Worm (Caenorhabditis elegans) whole organism, late embryonic: ENCODE results near the gene C14A6.13.

Experiments
- C08G9.2 ChIP-seq: sonication (generic microtip); optimal IDR thresholded peaks from 2 replicates; lab custom pipeline; 2016; ENCODE audit warnings: mild to moderate bottlenecking, missing genetic modification characterization, moderate library complexity, missing compliant biosample characterization
- C38D4.7 ChIP-seq: fragments of 200-800 bp; sonication (Bioruptor generic); optimal IDR thresholded peaks from 2 replicates; lab custom pipeline; 2018; ENCODE audit warnings: mild to moderate bottlenecking, missing genetic modification characterization, moderate library complexity, missing compliant biosample characterization
- ahr-1 ChIP-seq: sonication (generic microtip); optimal IDR thresholded peaks from 2 replicates; lab custom pipeline; 2016; ENCODE audit warnings: missing genetic modification characterization, missing compliant biosample characterization
- ama-1 ChIP-seq: fragments of 150-350 bp; optimal IDR thresholded peaks from 2 replicates; lab custom pipeline; 2014
- ceh-18 ChIP-seq: sonication (generic microtip); optimal IDR thresholded peaks from 2 replicates; lab custom pipeline; 2016; ENCODE audit warnings: missing genetic modification characterization, missing compliant biosample characterization
- ceh-19 ChIP-seq: fragments of 200-800 bp; sonication (Bioruptor generic); optimal IDR thresholded peaks from 2 replicates; lab custom pipeline; 2018; ENCODE audit warnings: mild to moderate bottlenecking, missing genetic modification characterization, missing compliant biosample characterization
- ceh-2 ChIP-seq: sonication (generic microtip); optimal IDR thresholded peaks from 2 replicates; lab custom pipeline; 2016; ENCODE audit warnings: missing genotype, missing genetic modification characterization, missing compliant biosample characterization
- ceh-24 ChIP-seq: sonication (generic microtip); optimal IDR thresholded peaks from 2 replicates; lab custom pipeline; 2016; ENCODE audit warnings: mild to moderate bottlenecking, missing genetic modification characterization, missing compliant biosample characterization
- ceh-30 ChIP-seq: fragments of 150-350 bp; optimal IDR thresholded peaks from 2 replicates; lab custom pipeline; 2014; ENCODE audit warnings: missing biosample characterization, missing genetic modification characterization
- ceh-45 ChIP-seq: fragments of 200-800 bp; sonication (Bioruptor generic); IDR thresholded peaks from 2 replicates; pipeline ENCODE4 v1.3.6; 2022; ENCODE audit warnings: missing genetic modification reagents, missing genetic modification characterization, missing compliant biosample characterization
- ceh-48 ChIP-seq: sonication (generic microtip); optimal IDR thresholded peaks from 2 replicates; lab custom pipeline; 2016; ENCODE audit warnings: missing genetic modification characterization, inconsistent platforms, missing compliant biosample characterization
- ceh-6 ChIP-seq: fragments of 200-800 bp; sonication (Bioruptor generic); optimal IDR thresholded peaks from 2 replicates; lab custom pipeline; 2018; ENCODE audit warnings: mild to moderate bottlenecking, missing genetic modification characterization, missing compliant biosample characterization
- ceh-9 ChIP-seq: sonication (generic microtip); optimal IDR thresholded peaks from 2 replicates; lab custom pipeline; 2016; ENCODE audit warnings: mild to moderate bottlenecking, missing genetic modification characterization, inconsistent platforms, missing compliant biosample characterization
- dmd-4 ChIP-seq: sonication (generic microtip); optimal IDR thresholded peaks from 2 replicates; lab custom pipeline; 2016; ENCODE audit warnings: borderline replicate concordance, missing genetic modification characterization, missing compliant biosample characterization
- dve-1 ChIP-seq: sonication (generic microtip); optimal IDR thresholded peaks from 2 replicates; lab custom pipeline; 2017; ENCODE audit warnings: antibody characterized with exemption, mild to moderate bottlenecking, missing genetic modification characterization, missing compliant biosample characterization
- elt-2 ChIP-seq: sonication (generic microtip); optimal IDR thresholded peaks from 2 replicates; lab custom pipeline; 2016; ENCODE audit warnings: missing genetic modification reagents, missing genetic modification characterization, missing compliant biosample characterization
- elt-4 ChIP-seq: sonication (generic microtip); optimal IDR thresholded peaks from 2 replicates; lab custom pipeline; 2016; ENCODE audit warnings: missing genetic modification characterization, missing compliant biosample characterization
- fkh-10 ChIP-seq: fragments of 150-350 bp; optimal IDR thresholded peaks from 2 replicates; lab custom pipeline; 2014; ENCODE audit warnings: missing biosample characterization, missing genetic modification reagents, missing genetic modification characterization
- fkh-6 ChIP-seq: sonication (generic microtip); optimal IDR thresholded peaks from 2 replicates; lab custom pipeline; 2016; ENCODE audit warnings: missing genetic modification characterization, missing compliant biosample characterization
- gmeb-2 ChIP-seq: sonication (generic microtip); optimal IDR thresholded peaks from 2 replicates; lab custom pipeline; 2016; ENCODE audit warnings: missing genetic modification characterization, inconsistent platforms, missing compliant biosample characterization
- hlh-13 ChIP-seq: fragments of 200-800 bp; sonication (Bioruptor generic); optimal IDR thresholded peaks from 2 replicates; lab custom pipeline; 2018; ENCODE audit warnings: mild to moderate bottlenecking, missing genetic modification characterization, missing compliant biosample characterization
- hlh-15 ChIP-seq: sonication (generic microtip); optimal IDR thresholded peaks from 2 replicates; lab custom pipeline; 2016; ENCODE audit warnings: missing genetic modification characterization, missing compliant biosample characterization
- hlh-30 ChIP-seq: sonication (generic microtip); optimal IDR thresholded peaks from 2 replicates; lab custom pipeline; 2017; ENCODE audit warnings: antibody characterized with exemption, missing genetic modification characterization, missing compliant biosample characterization; ENCODE audit not compliant: insufficient read depth
- lim-6 ChIP-seq: sonication (generic microtip); optimal IDR thresholded peaks from 2 replicates; lab custom pipeline; 2016; ENCODE audit warnings: missing genetic modification characterization, missing compliant biosample characterization
- madf-2 ChIP-seq: sonication (generic microtip); optimal IDR thresholded peaks from 2 replicates; lab custom pipeline; 2017; ENCODE audit warnings: missing genetic modification characterization, missing compliant biosample characterization
- nfya-1 ChIP-seq: sonication (generic microtip); optimal IDR thresholded peaks from 2 replicates; lab custom pipeline; 2017; ENCODE audit warnings: missing genetic modification characterization, mild to moderate bottlenecking, missing compliant biosample characterization, antibody characterized with exemption, moderate library complexity
- npax-4 ChIP-seq: sonication (generic microtip); optimal IDR thresholded peaks from 2 replicates; lab custom pipeline; 2016; ENCODE audit warnings: missing genetic modification characterization, missing compliant biosample characterization
- odd-2 ChIP-seq: sonication (generic microtip); optimal IDR thresholded peaks from 2 replicates; lab custom pipeline; 2017; ENCODE audit warnings: antibody characterized with exemption, mild to moderate bottlenecking, missing genetic modification characterization, missing compliant biosample characterization
- pat-9 ChIP-seq: fragments of 200-800 bp; sonication (Bioruptor generic); optimal IDR thresholded peaks from 2 replicates; lab custom pipeline; 2018; ENCODE audit warnings: mild to moderate bottlenecking, missing genetic modification characterization, moderate library complexity, missing compliant biosample characterization
- pha-2 ChIP-seq: sonication (generic microtip); optimal IDR thresholded peaks from 2 replicates; lab custom pipeline; 2017; ENCODE audit warnings: mild to moderate bottlenecking, missing genetic modification characterization, missing compliant biosample characterization
- pha-4 ChIP-seq: fragments of 150-350 bp; optimal IDR thresholded peaks from 2 replicates; lab custom pipeline; 2018; ENCODE audit warnings: missing biosample characterization, missing genetic modification reagents, missing genetic modification characterization
- pqm-1 ChIP-seq: sonication (generic microtip); optimal IDR thresholded peaks from 2 replicates; lab custom pipeline; 2016; ENCODE audit warnings: missing genetic modification characterization, missing compliant biosample characterization
- pros-1 ChIP-seq: fragments of 150-350 bp; optimal IDR thresholded peaks from 2 replicates; lab custom pipeline; 2014; ENCODE audit warnings: missing biosample characterization, missing genetic modification reagents, missing genetic modification characterization
- ref-2 ChIP-seq: sonication (generic microtip); optimal IDR thresholded peaks from 2 replicates; lab custom pipeline; 2016; ENCODE audit warnings: missing genetic modification characterization, missing compliant biosample characterization
- sdc-2 ChIP-seq: sonication (generic microtip); optimal IDR thresholded peaks from 2 replicates; lab custom pipeline; 2016; ENCODE audit warnings: missing genotype, missing genetic modification characterization, missing compliant biosample characterization
- sox-2 ChIP-seq: fragments of 200-800 bp; sonication (Bioruptor generic); IDR thresholded peaks from 2 replicates; pipeline ENCODE4 v1.3.6; 2022; ENCODE audit warnings: missing genetic modification reagents, missing genetic modification characterization, missing compliant biosample characterization
- sox-4 ChIP-seq: sonication (generic microtip); optimal IDR thresholded peaks from 2 replicates; lab custom pipeline; 2017; ENCODE audit warnings: mild to moderate bottlenecking, missing genetic modification characterization, inconsistent platforms, missing compliant biosample characterization
- tbx-2 ChIP-seq: sonication (generic microtip); optimal IDR thresholded peaks from 2 replicates; lab custom pipeline; 2016; ENCODE audit warnings: missing genetic modification characterization, missing compliant biosample characterization
- tbx-7 ChIP-seq: sonication (generic microtip); optimal IDR thresholded peaks from 2 replicates; lab custom pipeline; 2016; ENCODE audit warnings: missing genotype, missing genetic modification characterization, missing compliant biosample characterization
- ttx-3 ChIP-seq: sonication (generic microtip); optimal IDR thresholded peaks from 2 replicates; lab custom pipeline; 2016; ENCODE audit warnings: missing genetic modification reagents, missing genetic modification characterization, missing compliant biosample characterization
- unc-55 ChIP-seq: sonication (generic microtip); optimal IDR thresholded peaks from 2 replicates; lab custom pipeline; 2017; ENCODE audit warnings: missing biosample characterization, missing genetic modification reagents, missing genetic modification characterization
- ztf-16 ChIP-seq: sonication (generic microtip); optimal IDR thresholded peaks from 2 replicates; lab custom pipeline; 2017; ENCODE audit warnings: missing genetic modification characterization, missing compliant biosample characterization

C14A6.13 gene

DNA sequence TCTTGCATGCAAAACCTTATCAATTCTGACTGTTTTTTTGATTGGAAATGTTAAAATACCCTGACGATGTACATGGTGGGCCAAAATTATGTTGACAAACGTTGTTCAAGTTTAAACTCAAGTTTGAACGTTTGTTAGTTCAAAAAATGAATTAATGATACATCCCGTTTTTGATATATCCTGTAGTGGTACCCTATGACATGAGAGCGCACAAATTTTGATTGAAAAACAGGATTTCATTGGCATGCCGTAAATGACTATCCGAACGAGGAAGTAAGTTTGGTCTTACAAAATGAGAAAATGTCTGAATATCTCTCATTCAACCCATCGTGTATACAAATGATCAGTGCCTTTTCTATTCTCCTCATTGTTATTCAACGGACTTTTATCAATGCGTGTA is 20.0 kb downstream of the C14A6.13 start, which contains the start of gene Y37H2A.11:
Gene Y37H2A.11, plus strand, starts transcription at position 301 of the 400 bp plus-strand sequence.
- TF ChIP-seq ref-2 (tag; lab: Kevin White, UChicago): no peak

DNA sequence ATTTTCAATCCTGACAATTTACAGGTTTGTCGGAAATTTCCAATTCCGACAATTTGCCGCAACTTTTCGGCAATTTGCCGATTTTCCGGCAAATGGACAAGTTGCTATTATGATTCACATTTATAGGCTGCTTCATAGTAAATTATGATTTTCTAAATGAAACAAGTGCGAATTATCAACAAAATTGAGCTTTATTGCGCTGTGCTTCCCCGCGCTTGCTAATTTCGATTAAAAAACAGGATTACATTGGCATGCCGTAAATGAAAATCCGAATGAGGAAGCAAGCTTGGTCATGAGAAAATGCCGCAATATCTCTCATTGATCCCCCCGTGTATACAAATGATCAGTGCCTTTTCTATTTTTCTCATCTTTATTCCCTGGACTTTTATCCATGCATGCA is 22.4 kb downstream of the C14A6.13 start, which contains the start of gene Y37H2A.10:
Gene Y37H2A.10, plus strand, starts transcription at position 301 of the 400 bp plus-strand sequence.
- TF ChIP-seq elt-4 (tag; lab: Kevin White, UChicago) (no peak), ceh-2 (no peak), lim-6 (no peak), tbx-7 (tag; lab: Kevin White, UChicago) (no peak), dve-1 (tag; lab: Kevin White, UChicago) (no peak), fkh-10 (no peak), ceh-30 (tag; lab: Kevin White, UChicago) (no peak), npax-4 (tag; lab: Kevin White, UChicago) (no peak), pqm-1 (tag; lab: Kevin White, UChicago) (no peak), ceh-9 (tag; lab: Kevin White, UChicago) (no peak), pros-1 (tag; lab: Kevin White, UChicago) (no peak), nfya-1 (tag; lab: Kevin White, UChicago) (no peak), ceh-48 (tag; lab: Kevin White, UChicago) (no peak), ceh-24 (tag; lab: Kevin White, UChicago) (no peak), ttx-3 (tag; lab: Kevin White, UChicago) (no peak), ceh-19 (GFP tag; lab: Kevin White, UChicago) (no peak), ceh-6 (GFP tag; lab: Kevin White, UChicago) (no peak), hlh-30 (tag; lab: Kevin White, UChicago) (no peak), pha-2 (tag; lab: Kevin White, UChicago) (no peak), odd-2 (tag; lab: Kevin White, UChicago) (no peak)

DNA sequence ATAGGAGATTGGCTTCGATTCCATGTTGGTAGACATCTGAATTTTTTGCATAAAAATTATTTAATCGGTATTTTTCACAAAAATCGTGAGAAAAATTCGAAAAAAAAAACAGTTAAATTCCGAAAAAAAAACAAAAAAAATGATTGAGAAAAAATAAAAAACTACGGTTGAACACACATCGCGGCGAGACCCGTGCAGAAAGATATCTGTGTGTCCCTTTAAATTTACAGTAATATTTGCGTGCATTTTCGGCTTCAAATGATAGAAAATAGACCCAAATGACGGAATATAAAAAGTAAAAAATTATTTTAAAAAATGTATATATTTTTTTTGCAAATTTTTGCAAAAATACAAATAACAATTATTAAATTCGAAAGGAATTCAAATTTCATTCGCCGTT is 23.4 kb downstream of the C14A6.13 start:
- TF ChIP-seq gmeb-2 (tag; lab: Kevin White, UChicago): no peak
- TF ChIP-seq C38D4.7: no peak
- no peak for TF ChIP-seq tbx-2 (tag; lab: Kevin White, UChicago)
- TF ChIP-seq tbx-7 (tag; lab: Kevin White, UChicago): no peak
- TF ChIP-seq ceh-2: no peak
- no peak for TF ChIP-seq sox-2 (GFP tag; lab: Robert Waterston, UW)
- TF ChIP-seq pat-9 (tag; lab: Kevin White, UChicago): no peak
- no peak for TF ChIP-seq C08G9.2
- TF ChIP-seq ceh-30 (tag; lab: Kevin White, UChicago): no peak
- no peak for TF ChIP-seq pros-1 (tag; lab: Kevin White, UChicago)
- TF ChIP-seq ztf-16 (tag; lab: Kevin White, UChicago): no peak
- no peak for TF ChIP-seq odd-2 (tag; lab: Kevin White, UChicago)
- no peak for TF ChIP-seq hlh-13 (GFP tag; lab: Kevin White, UChicago)
- no peak for TF ChIP-seq ceh-45 (GFP tag; lab: Robert Waterston, UW)
- no peak for TF ChIP-seq elt-2 (tag; lab: Kevin White, UChicago)
- no peak for TF ChIP-seq sox-4 (tag; lab: Kevin White, UChicago)

DNA sequence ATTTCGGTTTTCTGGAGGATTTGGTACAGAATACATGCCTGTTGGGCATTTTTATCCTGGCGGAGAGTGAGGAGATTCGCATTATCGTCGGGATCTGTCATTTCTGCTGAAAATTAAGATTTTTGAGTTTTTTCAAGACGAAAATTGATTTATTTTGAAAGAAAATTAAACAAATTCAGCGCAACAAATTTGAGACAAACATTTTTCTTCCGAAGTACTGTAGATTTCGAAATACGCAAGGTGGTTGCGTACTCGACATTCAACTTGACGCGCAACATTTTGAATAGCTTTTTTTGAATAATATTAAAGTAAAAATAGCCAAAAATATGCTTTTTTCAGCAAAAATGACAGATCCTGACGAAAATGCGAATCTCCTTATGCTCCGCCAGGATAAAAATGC is 26.8 kb downstream of the C14A6.13 start, which contains the start of gene Y37H2A.7:
Gene Y37H2A.7, minus strand, starts transcription at position 101 of the 400 bp plus-strand sequence.
- no peak for TF ChIP-seq ceh-6 (GFP tag; lab: Kevin White, UChicago)
- TF ChIP-seq pat-9 (tag; lab: Kevin White, UChicago): no peak
- TF ChIP-seq ahr-1 (tag; lab: Kevin White, UChicago): no peak
- TF ChIP-seq fkh-6 (tag; lab: Kevin White, UChicago): no peak
- TF ChIP-seq pha-2 (tag; lab: Kevin White, UChicago): no peak
- TF ChIP-seq fkh-10: no peak
- TF ChIP-seq ama-1 (lab: Kevin White, UChicago): no peak
- no peak for TF ChIP-seq unc-55 (GFP tag; lab: Kevin White, UChicago)
- no peak for TF ChIP-seq sdc-2 (tag; lab: Kevin White, UChicago)
- no peak for TF ChIP-seq dmd-4 (tag; lab: Kevin White, UChicago)
- TF ChIP-seq npax-4 (tag; lab: Kevin White, UChicago): no peak
- TF ChIP-seq madf-2: no peak
- TF ChIP-seq hlh-15 (tag; lab: Kevin White, UChicago): no peak
- TF ChIP-seq odd-2 (tag; lab: Kevin White, UChicago): no peak
- no peak for TF ChIP-seq elt-4 (tag; lab: Kevin White, UChicago)
- TF ChIP-seq ceh-18 (tag; lab: Kevin White, UChicago): no peak
- TF ChIP-seq ttx-3 (tag; lab: Kevin White, UChicago): no peak
- TF ChIP-seq sox-2 (GFP tag; lab: Robert Waterston, UW): no peak
- TF ChIP-seq ref-2 (tag; lab: Kevin White, UChicago): no peak
- TF ChIP-seq pha-4 (tag; lab: Kevin White, UChicago): no peak
